Worm (Caenorhabditis elegans) whole organism, young adult: ENCODE measurements around the gene F35D2.3.

ENCODE experiments used
- athp-1 ChIP-seq: sonication (generic microtip); optimal IDR thresholded peaks from 2 replicates; lab custom pipeline; 2017; ENCODE audit warnings: mild to moderate bottlenecking, missing genetic modification characterization, missing compliant biosample characterization
- ceh-91 ChIP-seq: fragments of 200-800 bp; sonication (Bioruptor generic); IDR thresholded peaks from 2 replicates; pipeline ENCODE4 v1.3.6; 2022; ENCODE audit warnings: missing genetic modification reagents, missing genetic modification characterization, missing compliant biosample characterization
- nfya-1 ChIP-seq: sonication (generic microtip); optimal IDR thresholded peaks from 2 replicates; lab custom pipeline; 2017; ENCODE audit warnings: antibody characterized with exemption, missing compliant biosample characterization, missing genetic modification characterization, borderline replicate concordance; ENCODE audit not compliant: insufficient read depth
- nhr-120 ChIP-seq: fragments of 200-800 bp; sonication (Bioruptor generic); IDR thresholded peaks from 2 replicates; pipeline ENCODE4 v1.3.6; 2022; ENCODE audit warnings: missing genetic modification characterization, missing compliant biosample characterization
- nhr-27 ChIP-seq: fragments of 200-800 bp; sonication (Bioruptor generic); optimal IDR thresholded peaks from 2 replicates; lab custom pipeline; 2018; ENCODE audit warnings: mild to moderate bottlenecking, missing genetic modification characterization, moderate library complexity, missing compliant biosample characterization
- snpc-1.3 ChIP-seq: sonication (generic microtip); optimal IDR thresholded peaks from 2 replicates; lab custom pipeline; 2017; ENCODE audit warnings: missing genetic modification characterization, mild to moderate bottlenecking, missing compliant biosample characterization, antibody characterized with exemption, moderate library complexity, missing genotype, missing genetic modification reagents; ENCODE audit not compliant: insufficient read depth
- unc-130 ChIP-seq: sonication (generic microtip); optimal IDR thresholded peaks from 2 replicates; lab custom pipeline; 2016; ENCODE audit warnings: missing genetic modification reagents, missing genetic modification characterization, missing compliant biosample characterization
- ztf-3 ChIP-seq: fragments of 200-800 bp; sonication (Bioruptor generic); optimal IDR thresholded peaks from 2 replicates; lab custom pipeline; 2018; ENCODE audit warnings: mild to moderate bottlenecking, missing genetic modification characterization, missing compliant biosample characterization

ce11 chrII:7544782-7545181 is 25.6 kb upstream of the F35D2.3 start:
- TF ChIP-seq nhr-27 (no peak), ztf-3 (GFP tag; lab: Kevin White, UChicago) (no peak), snpc-1.3 (no peak), athp-1 (tag; lab: Kevin White, UChicago) (no peak), unc-130 (GFP tag; lab: Kevin White, UChicago) (no peak), nfya-1 (tag; lab: Kevin White, UChicago) (no peak), nhr-120 (GFP tag; lab: Robert Waterston, UW) (no peak), ceh-91 (no peak)
